Worm (Caenorhabditis elegans) whole organism, early embryonic: ENCODE measurements around the gene K03B4.1.

ENCODE experiments used
- F13C5.2 ChIP-seq: sonication (generic microtip); optimal IDR thresholded peaks from 2 replicates; lab custom pipeline; 2017; ENCODE audit warnings: mild to moderate bottlenecking, missing genetic modification characterization, inconsistent platforms, missing compliant biosample characterization
- aly-1 ChIP-seq: sonication (generic microtip); optimal IDR thresholded peaks from 2 replicates; lab custom pipeline; 2016; ENCODE audit warnings: missing genetic modification characterization, missing compliant biosample characterization
- ama-1 ChIP-seq: fragments of 150-350 bp; optimal IDR thresholded peaks from 2 replicates; lab custom pipeline; 2014
- ceh-13 ChIP-seq: fragments of 200-800 bp; sonication (Bioruptor generic); optimal IDR thresholded peaks from 2 replicates; lab custom pipeline; 2018; ENCODE audit warnings: mild to moderate bottlenecking, missing genetic modification characterization, missing compliant biosample characterization
- ceh-36 ChIP-seq: sonication (generic microtip); optimal IDR thresholded peaks from 2 replicates; lab custom pipeline; 2016; ENCODE audit warnings: missing genetic modification characterization, inconsistent platforms, missing compliant biosample characterization
- ets-7 ChIP-seq: sonication (generic microtip); optimal IDR thresholded peaks from 2 replicates; lab custom pipeline; 2016; ENCODE audit warnings: missing genotype, missing genetic modification characterization, missing compliant biosample characterization
- flt-1 ChIP-seq: fragments of 200-800 bp; sonication (Bioruptor generic); IDR thresholded peaks from 2 replicates; pipeline ENCODE4 v1.3.6; 2022; ENCODE audit warnings: missing genetic modification characterization, missing compliant biosample characterization
- hmbx-1 ChIP-seq: sonication (generic microtip); optimal IDR thresholded peaks from 2 replicates; lab custom pipeline; 2016; ENCODE audit warnings: mild to moderate bottlenecking, missing genetic modification characterization, missing compliant biosample characterization
- hmg-4 ChIP-seq: fragments of 200-800 bp; sonication (Bioruptor generic); optimal IDR thresholded peaks from 2 replicates; lab custom pipeline; 2018; ENCODE audit warnings: mild to moderate bottlenecking, missing genetic modification characterization, missing compliant biosample characterization
- hnd-1 ChIP-seq: sonication (generic microtip); optimal IDR thresholded peaks from 2 replicates; lab custom pipeline; 2016; ENCODE audit warnings: missing genetic modification characterization, missing compliant biosample characterization
- pes-1 ChIP-seq: fragments of 200-800 bp; sonication (Bioruptor generic); IDR thresholded peaks from 2 replicates; pipeline ENCODE4 v1.3.6; 2022; ENCODE audit warnings: missing genetic modification reagents, missing genetic modification characterization, missing compliant biosample characterization
- tbx-11 ChIP-seq: fragments of 200-800 bp; sonication (Bioruptor generic); IDR thresholded peaks from 2 replicates; pipeline ENCODE4 v1.3.6; 2022; ENCODE audit warnings: missing genetic modification characterization, missing compliant biosample characterization
- tbx-37 ChIP-seq: fragments of 200-800 bp; sonication (Bioruptor generic); conservative IDR thresholded peaks from 2 replicates; pipeline ENCODE4 v1.3.6; 2022; ENCODE audit warnings: missing genetic modification reagents, missing genetic modification characterization, missing compliant biosample characterization
- tra-4 ChIP-seq: sonication (generic microtip); optimal IDR thresholded peaks from 2 replicates; lab custom pipeline; 2017; ENCODE audit warnings: missing genetic modification characterization, missing compliant biosample characterization

Gene K03B4.1

ce11 chrV:4733952-4734351 is 44.8 kb downstream of the K03B4.1 start:
- TF ChIP-seq hnd-1: no peak

DNA sequence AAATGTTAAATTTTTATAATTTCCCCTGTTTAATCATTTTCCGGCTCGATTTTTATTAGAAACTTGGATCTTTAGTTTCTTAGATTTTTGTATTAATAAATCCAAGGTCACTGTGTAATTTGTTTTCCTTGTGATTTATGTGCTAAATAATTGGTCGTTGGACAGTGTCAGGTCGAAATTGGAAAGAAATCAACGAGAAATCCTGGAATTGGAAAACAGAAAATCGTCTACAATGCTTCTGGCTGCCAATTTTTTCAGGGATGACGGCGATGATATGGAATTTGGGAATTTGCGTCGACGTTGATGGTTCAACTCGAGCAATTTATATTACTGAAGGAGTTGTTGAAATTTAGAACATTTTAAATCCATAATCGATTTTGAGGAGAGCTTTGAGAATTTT is 45.5 kb downstream of the K03B4.1 start:
- TF ChIP-seq ceh-13: no peak
- TF ChIP-seq tra-4 (tag; lab: Kevin White, UChicago): no peak
- TF ChIP-seq hmg-4: no peak
- TF ChIP-seq ets-7 (tag; lab: Kevin White, UChicago): no peak
- TF ChIP-seq pes-1 (GFP tag; lab: Robert Waterston, UW): no peak
- TF ChIP-seq hmbx-1 (tag; lab: Kevin White, UChicago): no peak
- no peak for TF ChIP-seq F13C5.2 (tag; lab: Kevin White, UChicago)

- no peak for TF ChIP-seq aly-1 (tag; lab: Kevin White, UChicago)
- no peak for TF ChIP-seq tbx-37 (GFP tag; lab: Robert Waterston, UW)
- no peak for TF ChIP-seq ama-1 (lab: Kevin White, UChicago)
- no peak for TF ChIP-seq tbx-11 (GFP tag; lab: Robert Waterston, UW)
- TF ChIP-seq ceh-13: no peak
- no peak for TF ChIP-seq pes-1 (GFP tag; lab: Robert Waterston, UW)
- TF ChIP-seq tra-4 (tag; lab: Kevin White, UChicago): no peak
- TF ChIP-seq flt-1: no peak
- TF ChIP-seq ets-7 (tag; lab: Kevin White, UChicago): no peak
- TF ChIP-seq ceh-36 (tag; lab: Kevin White, UChicago): no peak
- no peak for TF ChIP-seq hnd-1
These were observed 48.6 kb downstream of the K03B4.1 start, which contains the start of gene F39G3.2 for ce11 chrV:4737727-4738126. Gene F39G3.2 (plus strand): TSS chrV:4737831.
